Fruit fly (Drosophila melanogaster) whole organism, prepupa: ENCODE measurements around the gene yellow-f2.

ENCODE experiments used
- CG11902 ChIP-seq: fragments of 200-800 bp; sonication (Bioruptor generic); optimal IDR thresholded peaks from 3 replicates; lab custom pipeline; 2016; ENCODE audit warnings: missing biosample characterization, missing genetic modification characterization
- CG3919 ChIP-seq: fragments of 200-800 bp; sonication (Bioruptor generic); optimal IDR thresholded peaks from 3 replicates; lab custom pipeline; 2016; ENCODE audit warnings: missing biosample characterization, missing genetic modification characterization
- CG6854 ChIP-seq: fragments of 200-800 bp; sonication (Bioruptor generic); optimal IDR thresholded peaks from 2 replicates; lab custom pipeline; 2017; ENCODE audit warnings: missing biosample characterization, mild to moderate bottlenecking, missing genetic modification characterization
- Hr39 ChIP-seq: fragments of 200-800 bp; sonication (Bioruptor generic); optimal IDR thresholded peaks from 2 replicates; lab custom pipeline; 2016; ENCODE audit warnings: missing biosample characterization, missing genetic modification characterization
- fd59A ChIP-seq: fragments of 200-800 bp; sonication (Bioruptor generic); optimal IDR thresholded peaks from 2 replicates; lab custom pipeline; 2017; ENCODE audit warnings: missing biosample characterization, mild to moderate bottlenecking, missing genetic modification characterization, missing genetic modification reagents
- lz ChIP-seq: fragments of 200-800 bp; sonication (Bioruptor generic); optimal IDR thresholded peaks from 3 replicates; lab custom pipeline; 2016; ENCODE audit warnings: missing biosample characterization, missing genetic modification characterization
- spab ChIP-seq: fragments of 200-800 bp; sonication (Bioruptor generic); optimal IDR thresholded peaks from 2 replicates; lab custom pipeline; 2017; ENCODE audit warnings: missing biosample characterization, mild to moderate bottlenecking, missing genetic modification characterization, missing genetic modification reagents

- TF ChIP-seq CG6854 (GFP tag; lab: Kevin White, UChicago) (no peak), CG11902 (GFP tag; lab: Kevin White, UChicago) (peak; percentile 32), spab (GFP tag; lab: Kevin White, UChicago) (no peak), lz (peak; percentile 44), Hr39 (GFP tag; lab: Kevin White, UChicago) (peak; percentile 50), CG3919 (no peak), fd59A (GFP tag; lab: Kevin White, UChicago) (peak; percentile 58)
Observed at dm6 chr3R:12982167-12982981, 12.6 kb downstream of the yellow-f2 start.
